Fruit fly (Drosophila melanogaster): ENCODE measurements around the gene Teh3.

Gene Teh3

dm6 chr3L:4186659-4187058 is 2.2 kb upstream of the Teh3 start, which contains the start of gene VhaM9.7-c (continued):
- TF ChIP-seq CG16779 (GFP tag; IDR thresholded peaks at IDR 0.05) (no peak), zfh2 (GFP tag; optimal IDR thresholded peaks at IDR 0.05) (peak; percentile 65), BEAF-32 (GFP tag; optimal IDR thresholded peaks at IDR 0.05) (peak; percentile 20), z (GFP tag; IDR thresholded peaks at IDR 0.05) (no peak), CG2120 (GFP tag; optimal IDR thresholded peaks at IDR 0.05) (peak; percentile 70), psq (GFP tag; optimal IDR thresholded peaks at IDR 0.05) (no peak), fd96Cb (tag; optimal IDR thresholded peaks at IDR 0.05) (no peak), Side (GFP tag; optimal IDR thresholded peaks at IDR 0.05) (peak; percentile 26), dmrt11E (tag; optimal IDR thresholded peaks at IDR 0.05) (no peak), D19B (GFP tag; optimal IDR thresholded peaks at IDR 0.05) (no peak), Chrac-16 (GFP tag; optimal IDR thresholded peaks at IDR 0.05) (peak; percentile 29), cas (GFP tag; IDR thresholded peaks at IDR 0.05) (no peak), seq (GFP tag; IDR thresholded peaks at IDR 0.05) (no peak), Oli (tag; optimal IDR thresholded peaks at IDR 0.05) (no peak), CG7786 (GFP tag; optimal IDR thresholded peaks at IDR 0.05) (peak; percentile 45), CG18262 (tag; optimal IDR thresholded peaks at IDR 0.05) (no peak), Vsx1 (GFP tag; optimal IDR thresholded peaks at IDR 0.05) (no peak), nom (GFP tag; optimal IDR thresholded peaks at IDR 0.05) (no peak), CG4404 (GFP tag; IDR thresholded peaks at IDR 0.05) (no peak), nerfin-1 (tag; optimal IDR thresholded peaks at IDR 0.05) (peak; percentile 37), Stat92E (GFP tag; optimal IDR thresholded peaks at IDR 0.05) (peak in 1 of 3 experiments; percentile 33), Med (GFP tag) (peak; percentile 96)

- TF ChIP-seq Taf1 (GFP tag; IDR thresholded peaks at IDR 0.05) = no peak
- 0 out of 2 replicates have a peak, but pooled peaks have one; percentile 14 for TF ChIP-seq Scr (GFP tag; IDR thresholded peaks at IDR 0.05; ENCODE audit: partially characterized antibody)
- TF ChIP-seq nerfin-2 (GFP tag; IDR thresholded peaks at IDR 0.05; ENCODE audit: partially characterized antibody) = no peak
- TF ChIP-seq CG42726 (GFP tag; IDR thresholded peaks at IDR 0.05; ENCODE audit: partially characterized antibody) = no peak
- no peak for TF ChIP-seq unc-4 (GFP tag; IDR thresholded peaks at IDR 0.05; ENCODE audit: partially characterized antibody)
- TF ChIP-seq CG4707 (GFP tag; optimal IDR thresholded peaks at IDR 0.05) = no peak
- TF ChIP-seq chinmo (GFP tag; IDR thresholded peaks at IDR 0.05; ENCODE audit: partially characterized antibody) = 0 out of 4 replicates have a peak, but pooled peaks have one; percentile 25
- no peak for TF ChIP-seq CG3163 (GFP tag; optimal IDR thresholded peaks at IDR 0.05)
- TF ChIP-seq nerfin-1 (tag; optimal IDR thresholded peaks at IDR 0.05) = peak; percentile 78
- no peak for TF ChIP-seq CG33213 (GFP tag; optimal IDR thresholded peaks at IDR 0.05)
- TF ChIP-seq abd-A (tag; optimal IDR thresholded peaks at IDR 0.05) = peak; percentile 77
- TF ChIP-seq CG6254 (GFP tag; optimal IDR thresholded peaks at IDR 0.05) = no peak
- TF ChIP-seq CHES-1-like (GFP tag; optimal IDR thresholded peaks at IDR 0.05) = no peak
- no peak for TF ChIP-seq CG14710 (tag; optimal IDR thresholded peaks at IDR 0.05)
- no peak for TF ChIP-seq CG17912 (GFP tag; optimal IDR thresholded peaks at IDR 0.05)
- TF ChIP-seq CG8924 (tag; optimal IDR thresholded peaks at IDR 0.05) = no peak
- TF ChIP-seq Deaf1 (tag; optimal IDR thresholded peaks at IDR 0.05) = peak; percentile 80
- TF ChIP-seq CG3065 (GFP tag; optimal IDR thresholded peaks at IDR 0.05) = no peak
- TF ChIP-seq gcm (GFP tag; optimal IDR thresholded peaks at IDR 0.05) = no peak
- 0 out of 2 replicates have a peak, but pooled peaks have one; percentile 13 for TF ChIP-seq MBD-R2 (GFP tag; IDR thresholded peaks at IDR 0.05)
- TF ChIP-seq bab2 (GFP tag; optimal IDR thresholded peaks at IDR 0.05) = no peak
- no peak for TF ChIP-seq CG2889 (GFP tag; IDR thresholded peaks at IDR 0.05)
- no peak for TF ChIP-seq BtbVII (GFP tag; optimal IDR thresholded peaks at IDR 0.05)
- no peak for TF ChIP-seq ato (GFP tag; IDR thresholded peaks at IDR 0.05; ENCODE audit: partially characterized antibody)
- no peak for TF ChIP-seq CG15601 (tag; optimal IDR thresholded peaks at IDR 0.05)
- TF ChIP-seq CG7786 (GFP tag; optimal IDR thresholded peaks at IDR 0.05) = no peak
- no peak for TF ChIP-seq CG9727 (GFP tag; optimal IDR thresholded peaks at IDR 0.05)
- TF ChIP-seq Tbp (GFP tag; optimal IDR thresholded peaks at IDR 0.05) = no peak
- TF ChIP-seq Ada2b (GFP tag; IDR thresholded peaks at IDR 0.05) = no peak
- no peak for TF ChIP-seq Nf-YC (tag; optimal IDR thresholded peaks at IDR 0.05)
Observed at dm6 chr3L:4185259-4185658, 796 bp upstream of the Teh3 start.

Measured in whole organism, embryonic.